Worm (Caenorhabditis elegans): ENCODE data around the gene clh-2.

ce11 chrII:11383058-11383457 lies 31.4 kb downstream of the clh-2 start, which contains the start of the genes C33B4.5 and C33B4.4:
- TF ChIP-seq ama-1 (optimal IDR thresholded peaks at IDR 0.05) (no peak), ceh-48 (tag; optimal IDR thresholded peaks at IDR 0.05) (no peak)

Measured in whole organism, late embryonic.